Worm (Caenorhabditis elegans) whole organism, L1 larva: ENCODE results near the gene ssp-36.

Source experiments
- C04F5.9 ChIP-seq: sonication (generic microtip); optimal IDR thresholded peaks from 2 replicates; lab custom pipeline; 2016; ENCODE audit warnings: missing genetic modification characterization, missing compliant biosample characterization
- C16A3.4 ChIP-seq: fragments of 150-350 bp; optimal IDR thresholded peaks from 2 replicates; lab custom pipeline; 2014; ENCODE audit warnings: missing biosample characterization, missing genetic modification characterization
- C34B4.2 ChIP-seq: sonication (generic microtip); optimal IDR thresholded peaks from 2 replicates; lab custom pipeline; 2017; ENCODE audit warnings: mild to moderate bottlenecking, missing genetic modification characterization, missing compliant biosample characterization
- F16B12.6 ChIP-seq: fragments of 150-350 bp; optimal IDR thresholded peaks from 2 replicates; lab custom pipeline; 2014; ENCODE audit warnings: missing biosample characterization, missing genetic modification characterization
- aha-1 ChIP-seq: fragments of 150-350 bp; optimal IDR thresholded peaks from 2 replicates; lab custom pipeline; 2014; ENCODE audit warnings: missing biosample characterization, missing genetic modification characterization
- alr-1 ChIP-seq: fragments of 200-800 bp; sonication (Bioruptor generic); optimal IDR thresholded peaks from 2 replicates; lab custom pipeline; 2018; ENCODE audit warnings: borderline replicate concordance, mild to moderate bottlenecking, missing genetic modification characterization, missing compliant biosample characterization
- ceh-8 ChIP-seq: fragments of 200-800 bp; sonication (Bioruptor generic); optimal IDR thresholded peaks from 2 replicates; lab custom pipeline; 2018; ENCODE audit warnings: mild to moderate bottlenecking, missing genetic modification characterization, moderate library complexity, missing compliant biosample characterization
- ceh-88 ChIP-seq: fragments of 200-800 bp; sonication (Bioruptor generic); IDR thresholded peaks from 2 replicates; pipeline ENCODE4 v1.3.6; 2022; ENCODE audit warnings: missing genetic modification characterization, missing compliant biosample characterization
- ceh-90 ChIP-seq: sonication (generic microtip); optimal IDR thresholded peaks from 2 replicates; lab custom pipeline; 2016; ENCODE audit warnings: missing genetic modification characterization, missing compliant biosample characterization
- efl-1 ChIP-seq, 4 experiments: fragments of 150-350 bp; optimal IDR thresholded peaks in 3 of 4; peaks in 1 of 4; 1 replicate in 1 of 4; 2 replicates in 3 of 4; lab custom pipeline; 2014; ENCODE audit warnings: missing biosample characterization in 2 of 4, missing genetic modification characterization in 2 of 4, missing genetic modification reagents in 2 of 4
- efl-3 ChIP-seq: fragments of 200-800 bp; sonication (Bioruptor generic); optimal IDR thresholded peaks from 2 replicates; lab custom pipeline; 2018; ENCODE audit warnings: mild to moderate bottlenecking, missing genetic modification characterization, missing compliant biosample characterization
- egl-13 ChIP-seq: sonication (generic microtip); optimal IDR thresholded peaks from 2 replicates; lab custom pipeline; 2016; ENCODE audit warnings: missing genotype, missing genetic modification reagents, missing genetic modification characterization, missing compliant biosample characterization
- egl-27 ChIP-seq, 2 experiments: fragments of 150-350 bp in 1 of 2; sonication (generic microtip); optimal IDR thresholded peaks; 3 replicates each; lab custom pipeline; 2017 to 2018; ENCODE audit warnings: missing biosample characterization in 2 of 2, missing genetic modification characterization in 2 of 2, missing genetic modification reagents in 2 of 2
- elt-2 ChIP-seq: sonication (generic microtip); optimal IDR thresholded peaks from 2 replicates; lab custom pipeline; 2016; ENCODE audit warnings: missing genetic modification characterization, mild to moderate bottlenecking, inconsistent platforms, missing compliant biosample characterization, missing genetic modification reagents
- fkh-10 ChIP-seq: sonication (generic microtip); optimal IDR thresholded peaks from 2 replicates; lab custom pipeline; 2017; ENCODE audit warnings: missing biosample characterization, missing genetic modification reagents, missing genetic modification characterization
- fkh-8 ChIP-seq: sonication (generic microtip); optimal IDR thresholded peaks from 2 replicates; lab custom pipeline; 2016; ENCODE audit warnings: mild to moderate bottlenecking, missing genetic modification characterization, missing compliant biosample characterization
- fos-1 ChIP-seq: fragments of 150-350 bp; optimal IDR thresholded peaks from 2 replicates; lab custom pipeline; 2014; ENCODE audit warnings: missing biosample characterization, missing genetic modification characterization
- hpl-2 ChIP-seq: fragments of 150-350 bp; optimal IDR thresholded peaks from 2 replicates; lab custom pipeline; 2014; ENCODE audit warnings: missing biosample characterization, missing genetic modification reagents, missing genetic modification characterization
- irx-1 ChIP-seq: sonication (generic microtip); optimal IDR thresholded peaks from 2 replicates; lab custom pipeline; 2016; ENCODE audit warnings: missing genetic modification characterization, missing compliant biosample characterization
- isw-1 ChIP-seq: fragments of 200-800 bp; sonication (Bioruptor generic); IDR thresholded peaks from 2 replicates; pipeline ENCODE4 v1.3.6; 2022; ENCODE audit warnings: missing genetic modification characterization, missing compliant biosample characterization
- lin-14 ChIP-seq: fragments of 200-800 bp; sonication (Bioruptor generic); optimal IDR thresholded peaks from 2 replicates; lab custom pipeline; 2018; ENCODE audit warnings: mild to moderate bottlenecking, missing genetic modification characterization, moderate library complexity, missing compliant biosample characterization
- lin-15B ChIP-seq: fragments of 150-350 bp; sonication (generic microtip); optimal IDR thresholded peaks from 3 replicates; lab custom pipeline; 2014; ENCODE audit warnings: missing biosample characterization, missing genetic modification characterization
- lin-35 ChIP-seq, 2 experiments: fragments of 150-350 bp; optimal IDR thresholded peaks; 2 replicates each; lab custom pipeline; 2014; ENCODE audit warnings: missing biosample characterization in 2 of 2, missing genetic modification characterization in 2 of 2, missing genetic modification reagents in 2 of 2
- lin-39 ChIP-seq: fragments of 150-350 bp; optimal IDR thresholded peaks from 2 replicates; lab custom pipeline; 2014; ENCODE audit warnings: missing biosample characterization, missing genetic modification reagents, missing genetic modification characterization
- lir-3 ChIP-seq: sonication (generic microtip); optimal IDR thresholded peaks from 2 replicates; lab custom pipeline; 2016; ENCODE audit warnings: mild to moderate bottlenecking, missing genetic modification characterization, moderate library complexity, missing compliant biosample characterization; ENCODE audit not compliant: poor library complexity
- mab-9 ChIP-seq: fragments of 200-800 bp; sonication (Bioruptor generic); IDR thresholded peaks from 2 replicates; pipeline ENCODE4 v1.3.6; 2022; ENCODE audit warnings: missing genetic modification reagents, missing genetic modification characterization, missing compliant biosample characterization
- mef-2 ChIP-seq: fragments of 150-350 bp; optimal IDR thresholded peaks from 2 replicates; lab custom pipeline; 2014; ENCODE audit warnings: missing biosample characterization, missing genetic modification characterization
- mep-1 ChIP-seq: fragments of 150-350 bp; optimal IDR thresholded peaks from 2 replicates; lab custom pipeline; 2014; ENCODE audit warnings: missing biosample characterization, missing genetic modification characterization
- nhr-237 ChIP-seq: fragments of 150-350 bp; optimal IDR thresholded peaks from 2 replicates; lab custom pipeline; 2014; ENCODE audit warnings: missing biosample characterization, missing genetic modification characterization
- nhr-28 ChIP-seq: fragments of 150-350 bp; optimal IDR thresholded peaks from 2 replicates; lab custom pipeline; 2014; ENCODE audit warnings: missing biosample characterization, missing genetic modification characterization
- nhr-47 ChIP-seq: sonication (generic microtip); optimal IDR thresholded peaks from 2 replicates; lab custom pipeline; 2016; ENCODE audit warnings: mild to moderate bottlenecking, missing genetic modification characterization, moderate library complexity, missing compliant biosample characterization
- nhr-85 ChIP-seq: sonication (generic microtip); peaks from one replicate; lab custom pipeline; 2016; ENCODE audit warnings: missing genetic modification characterization, inconsistent platforms, missing compliant biosample characterization
- nhr-90 ChIP-seq: sonication (generic microtip); optimal IDR thresholded peaks from 2 replicates; lab custom pipeline; 2016; ENCODE audit warnings: mild to moderate bottlenecking, missing genetic modification characterization, missing compliant biosample characterization; ENCODE audit not compliant: poor library complexity
- pag-3 ChIP-seq: sonication (generic microtip); optimal IDR thresholded peaks from 2 replicates; lab custom pipeline; 2017; ENCODE audit warnings: missing genetic modification characterization, mild to moderate bottlenecking, missing compliant biosample characterization, antibody characterized with exemption, borderline replicate concordance; ENCODE audit not compliant: insufficient read depth
- pax-3 ChIP-seq: fragments of 200-800 bp; sonication (Bioruptor generic); optimal IDR thresholded peaks from 2 replicates; lab custom pipeline; 2018; ENCODE audit warnings: mild to moderate bottlenecking, missing genetic modification characterization, moderate library complexity, missing compliant biosample characterization
- snu-23 ChIP-seq: sonication (generic microtip); optimal IDR thresholded peaks from 2 replicates; lab custom pipeline; 2016; ENCODE audit warnings: missing genetic modification characterization, missing compliant biosample characterization
- sup-37 ChIP-seq: fragments of 200-800 bp; sonication (Bioruptor generic); optimal IDR thresholded peaks from 2 replicates; lab custom pipeline; 2018; ENCODE audit warnings: mild to moderate bottlenecking, missing genetic modification characterization, missing compliant biosample characterization
- tbx-2 ChIP-seq: sonication (generic microtip); optimal IDR thresholded peaks from 2 replicates; lab custom pipeline; 2016; ENCODE audit warnings: missing genetic modification characterization, missing compliant biosample characterization
- tlp-1 ChIP-seq: fragments of 150-350 bp; optimal IDR thresholded peaks from 2 replicates; lab custom pipeline; 2014; ENCODE audit warnings: missing biosample characterization, missing genetic modification characterization
- unc-62 ChIP-seq: fragments of 150-350 bp; optimal IDR thresholded peaks from 2 replicates; lab custom pipeline; 2014; ENCODE audit warnings: missing biosample characterization, missing genetic modification reagents, missing genetic modification characterization
- unc-86 ChIP-seq: sonication (generic microtip); optimal IDR thresholded peaks from 2 replicates; lab custom pipeline; 2016; ENCODE audit warnings: missing genetic modification characterization, missing compliant biosample characterization
- vab-15 ChIP-seq: sonication (generic microtip); optimal IDR thresholded peaks from 2 replicates; lab custom pipeline; 2017; ENCODE audit warnings: missing genotype, mild to moderate bottlenecking, missing genetic modification characterization, missing compliant biosample characterization
- zag-1 ChIP-seq: fragments of 150-350 bp; optimal IDR thresholded peaks from 2 replicates; lab custom pipeline; 2014; ENCODE audit warnings: missing biosample characterization, missing genetic modification characterization
- zip-4 ChIP-seq: fragments of 200-800 bp; sonication (Bioruptor generic); optimal IDR thresholded peaks from 2 replicates; lab custom pipeline; 2018; ENCODE audit warnings: mild to moderate bottlenecking, missing genetic modification characterization, moderate library complexity, missing compliant biosample characterization
- ztf-4 ChIP-seq: fragments of 150-350 bp; optimal IDR thresholded peaks from 2 replicates; lab custom pipeline; 2014; ENCODE audit warnings: missing biosample characterization, missing genetic modification characterization

Gene ssp-36

DNA sequence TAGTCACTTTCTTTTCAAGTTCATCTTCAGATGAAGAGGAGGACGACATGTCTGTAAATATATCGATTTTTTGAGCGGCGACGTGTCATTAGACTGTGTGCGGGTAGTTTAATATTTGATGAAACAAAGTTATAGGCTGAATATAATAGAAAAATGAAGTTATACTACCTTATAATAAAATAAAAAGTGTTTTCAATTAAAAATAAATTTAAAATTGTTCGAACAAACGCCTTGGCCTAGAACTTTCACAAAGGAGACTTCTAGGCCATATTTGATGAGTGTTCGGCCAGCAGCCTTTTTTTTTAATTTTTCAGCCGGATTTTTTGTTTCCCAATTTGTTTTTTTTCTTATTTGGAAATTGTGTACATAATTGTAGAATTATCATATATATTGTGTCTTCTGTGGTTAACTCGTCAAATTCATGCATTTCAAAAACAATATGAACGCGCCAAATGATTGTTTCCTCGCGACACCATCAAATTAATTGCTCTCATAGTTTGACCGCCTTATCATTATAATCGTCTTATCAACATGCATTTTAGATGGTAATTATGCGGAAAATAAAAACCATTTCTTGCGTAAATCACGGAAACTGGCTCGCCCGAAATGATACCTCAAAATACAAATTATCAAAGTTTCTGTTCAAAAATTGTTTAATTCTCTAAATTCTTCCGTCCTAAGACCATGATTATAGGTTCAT, 31.3 kb upstream of the ssp-36 start, which contains the start of gene T13F2.2 (continued):
- TF ChIP-seq egl-27 (tag; optimal IDR thresholded peaks at IDR 0.05; lab: Kevin White, UChicago) (no peak), pax-3 (tag; lab: Kevin White, UChicago) (no peak), nhr-47 (tag; lab: Kevin White, UChicago) (no peak), lin-14 (peak; percentile 33), C16A3.4 (tag; lab: Kevin White, UChicago) (no peak), unc-86 (no peak), tlp-1 (tag; lab: Kevin White, UChicago) (peak; percentile 44), nhr-28 (tag; lab: Kevin White, UChicago) (no peak), lin-35 (GFP tag; optimal IDR thresholded peaks at IDR 0.05; lab: Kevin White, UChicago) (peak in 1 of 2 experiments; percentile 15), alr-1 (tag; lab: Kevin White, UChicago) (no peak), aha-1 (tag; lab: Kevin White, UChicago) (no peak), F16B12.6 (tag; lab: Kevin White, UChicago) (no peak), zag-1 (tag; lab: Kevin White, UChicago) (no peak), tbx-2 (tag; lab: Kevin White, UChicago) (peak; percentile 16), ceh-90 (tag; lab: Kevin White, UChicago) (peak; percentile 79), efl-3 (no peak), C04F5.9 (tag; lab: Kevin White, UChicago) (no peak), zip-4 (no peak), isw-1 (GFP tag; lab: Robert Waterston, UW) (no peak), lir-3 (tag; lab: Kevin White, UChicago) (peak; percentile 63), hpl-2 (GFP tag; lab: Kevin White, UChicago) (no peak), fkh-8 (no peak), sup-37 (GFP tag; lab: Kevin White, UChicago) (no peak), ceh-8 (no peak), ceh-88 (GFP tag; lab: Robert Waterston, UW) (no peak), ztf-4 (no peak), mep-1 (no peak), unc-62 (GFP tag; lab: Kevin White, UChicago) (no peak), pag-3 (tag; lab: Kevin White, UChicago) (no peak), fkh-10 (GFP tag; lab: Kevin White, UChicago) (no peak), egl-13 (no peak)

DNA sequence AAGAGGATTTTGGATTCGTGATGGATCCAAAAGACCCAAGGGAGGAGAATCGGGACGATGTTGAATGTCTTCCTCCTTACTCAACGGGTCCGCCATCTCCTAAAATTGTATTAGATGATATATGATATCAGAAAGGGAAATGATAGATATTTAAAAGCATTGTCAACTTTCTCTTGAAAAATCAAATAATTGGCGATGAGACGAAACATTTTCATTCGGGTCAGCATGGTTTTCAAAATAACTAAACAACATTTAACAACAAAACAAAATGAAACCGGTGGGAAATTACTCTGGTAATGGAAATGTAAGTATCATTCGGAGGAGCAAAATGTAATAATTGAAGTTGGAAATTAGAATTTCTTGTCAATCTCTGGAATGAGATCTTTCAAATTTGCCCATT, 30.3 kb upstream of the ssp-36 start, which contains the start of gene pis-1:
Gene pis-1 (minus strand): TSS at position 101 of the 400 bp plus-strand sequence.
- no peak for TF ChIP-seq ceh-90 (tag; lab: Kevin White, UChicago)
- peak; percentile 20 for TF ChIP-seq nhr-85 (tag; lab: Kevin White, UChicago)

DNA sequence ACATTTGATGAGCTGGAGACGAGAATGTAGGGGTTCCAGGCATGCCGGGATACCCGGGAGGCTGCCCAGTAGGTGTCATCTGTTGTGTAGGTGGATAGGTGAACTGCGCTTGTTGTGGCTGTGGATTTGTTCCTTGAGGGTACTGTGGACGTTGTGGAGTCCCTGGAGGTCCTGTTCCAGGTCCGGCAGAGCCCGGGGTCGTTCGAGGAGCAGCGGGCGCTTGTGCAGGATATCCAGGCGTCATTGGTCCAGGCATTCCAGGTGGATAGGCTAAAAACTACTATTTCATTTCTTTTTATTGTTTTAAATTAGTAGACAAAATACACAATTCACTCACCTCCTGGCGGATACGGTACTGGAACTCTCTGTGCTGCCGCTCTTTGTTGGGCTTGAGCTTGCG, 29.1 kb upstream of the ssp-36 start:
- no peak for TF ChIP-seq mef-2 (tag; lab: Kevin White, UChicago)
- TF ChIP-seq nhr-237 (tag; lab: Kevin White, UChicago), result no peak
- TF ChIP-seq ztf-4, result no peak
- no peak for TF ChIP-seq nhr-90 (tag; lab: Kevin White, UChicago)
- TF ChIP-seq efl-1 (optimal IDR thresholded peaks at IDR 0.05; lab: Kevin White, UChicago), result no peak
- peak in 1 of 2 experiments; percentile 92 for TF ChIP-seq efl-1 (GFP tag; optimal IDR thresholded peaks at IDR 0.05 in 1 of 2; lab: Kevin White, UChicago)

DNA sequence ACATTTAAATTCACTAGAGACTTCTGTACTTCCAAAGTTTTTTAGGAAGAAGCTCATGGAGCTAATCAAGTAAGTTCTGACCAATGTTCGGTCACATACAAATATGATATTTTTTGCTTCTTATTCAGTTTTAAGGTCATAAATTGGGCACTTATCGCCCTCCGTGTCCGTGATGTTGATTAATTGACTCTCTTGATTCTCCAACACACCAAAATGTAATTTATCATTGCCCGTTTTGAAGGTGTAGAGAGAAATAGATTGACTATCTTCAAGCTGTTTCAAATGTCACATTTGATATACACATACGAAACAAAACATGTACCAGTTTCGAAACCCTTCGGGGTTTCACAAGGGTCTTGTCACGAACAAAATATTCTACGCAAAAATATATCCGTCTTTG, 24.6 kb upstream of the ssp-36 start:
- TF ChIP-seq elt-2 (no peak), C34B4.2 (tag; lab: Kevin White, UChicago) (no peak), lin-39 (peak; percentile 47), ceh-90 (tag; lab: Kevin White, UChicago) (no peak), mab-9 (no peak), nhr-85 (tag; lab: Kevin White, UChicago) (peak; percentile 86), irx-1 (peak; percentile 42), snu-23 (GFP tag; lab: Kevin White, UChicago) (peak; percentile 22), pax-3 (tag; lab: Kevin White, UChicago) (no peak), lir-3 (tag; lab: Kevin White, UChicago) (no peak), C16A3.4 (tag; lab: Kevin White, UChicago) (no peak), lin-15B (no peak), vab-15 (peak; percentile 66), ceh-88 (GFP tag; lab: Robert Waterston, UW) (no peak), aha-1 (tag; lab: Kevin White, UChicago) (no peak), fos-1 (tag; lab: Kevin White, UChicago) (no peak), pag-3 (tag; lab: Kevin White, UChicago) (no peak), zag-1 (tag; lab: Kevin White, UChicago) (no peak)
